Fruit fly (Drosophila melanogaster): ENCODE results near the gene CG13775.

Gene CG13775

DNA sequence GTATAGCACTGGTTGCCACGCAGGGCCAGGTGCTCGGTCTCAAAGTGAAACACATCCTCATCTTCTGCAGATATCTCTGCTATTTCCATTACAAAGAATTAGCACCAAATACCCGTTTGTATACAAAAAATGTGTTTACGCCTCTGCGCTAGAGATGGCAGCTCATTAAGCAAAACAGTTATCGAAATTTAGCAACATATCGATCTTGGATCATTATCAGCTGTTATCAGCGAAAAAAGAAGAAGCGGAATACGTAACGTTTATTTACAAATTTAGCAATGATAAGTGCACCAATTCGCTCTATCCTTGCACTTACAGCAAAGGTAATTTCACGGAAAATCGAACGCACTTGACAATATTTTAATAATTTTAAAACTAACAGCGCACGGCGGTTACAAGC lies 3.4 kb upstream of the CG13775 start, which contains the start of the genes Atac1 and Hmgcl:
Gene Atac1 (minus strand): TSS at position 164 of the 400 bp plus-strand sequence.
Gene Hmgcl (plus strand): TSS at position 213 of the 400 bp plus-strand sequence.
- TF ChIP-seq Jra (GFP tag; optimal IDR thresholded peaks at IDR 0.05) (no peak), br (GFP tag; optimal IDR thresholded peaks at IDR 0.05) (no peak), CrebA (GFP tag; optimal IDR thresholded peaks at IDR 0.05; ENCODE audit: borderline replicate concordance) (no peak), CG9705 (GFP tag; optimal IDR thresholded peaks at IDR 0.05) (no peak), Rel (GFP tag; optimal IDR thresholded peaks at IDR 0.05) (no peak), Rel (tag; optimal IDR thresholded peaks at IDR 0.05) (no peak), Dfd (GFP tag; optimal IDR thresholded peaks at IDR 0.05) (no peak), dl (GFP tag; optimal IDR thresholded peaks at IDR 0.05; ENCODE audit: insufficient read depth in 1 of 2, partially characterized antibody in 2 of 2) (no peak), Myc (optimal IDR thresholded peaks at IDR 0.05) (no peak), Dif (GFP tag; optimal IDR thresholded peaks at IDR 0.05; ENCODE audit: partially characterized antibody) (no peak), N (GFP tag; optimal IDR thresholded peaks at IDR 0.05) (no peak)

DNA sequence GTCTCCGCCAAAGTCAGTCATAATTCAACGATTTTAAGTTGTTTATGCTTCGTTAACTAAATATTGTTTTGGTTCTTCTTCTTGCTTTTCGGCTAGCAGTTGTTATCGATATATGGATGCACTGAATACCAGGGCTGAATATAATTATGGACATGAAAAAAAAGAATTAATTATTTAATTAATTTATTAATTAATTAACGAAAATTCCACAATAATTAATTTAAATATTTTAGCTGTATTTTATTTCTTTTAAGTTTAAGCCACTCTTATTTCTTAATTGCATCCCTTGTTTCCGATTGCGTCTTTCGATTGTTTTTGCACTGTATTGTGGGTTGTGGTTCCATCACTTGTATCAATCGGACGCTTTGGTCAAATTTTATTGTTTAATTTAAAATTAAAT lies 6.7 kb downstream of the CG13775 start, which contains the start of the genes Gas41 and SA1:
Gene Gas41 (minus strand): TSS at position 112 of the 400 bp plus-strand sequence.
Gene SA1 (plus strand): TSS at position 326 of the 400 bp plus-strand sequence.
- TF ChIP-seq foxo (GFP tag; optimal IDR thresholded peaks at IDR 0.05) (no peak), dmrt93B (GFP tag; optimal IDR thresholded peaks at IDR 0.05) (no peak), dl (GFP tag; optimal IDR thresholded peaks at IDR 0.05; ENCODE audit: insufficient read depth in 1 of 2, partially characterized antibody in 2 of 2) (no peak), Jra (GFP tag; optimal IDR thresholded peaks at IDR 0.05) (no peak), h (GFP tag; optimal IDR thresholded peaks at IDR 0.05) (no peak), Abd-B (GFP tag; optimal IDR thresholded peaks at IDR 0.05) (no peak), woc (GFP tag; optimal IDR thresholded peaks at IDR 0.05) (no peak), Dif (GFP tag; optimal IDR thresholded peaks at IDR 0.05; ENCODE audit: partially characterized antibody) (no peak), jim (GFP tag; optimal IDR thresholded peaks at IDR 0.05) (no peak), CG9705 (GFP tag; optimal IDR thresholded peaks at IDR 0.05) (peak; percentile 64), Hr78 (GFP tag; optimal IDR thresholded peaks at IDR 0.05) (no peak), Rel (GFP tag; optimal IDR thresholded peaks at IDR 0.05) (no peak), Rel (tag; optimal IDR thresholded peaks at IDR 0.05) (no peak), Hnf4 (GFP tag; optimal IDR thresholded peaks at IDR 0.05) (no peak), br (GFP tag; optimal IDR thresholded peaks at IDR 0.05) (peak; percentile 62), fru (GFP tag; optimal IDR thresholded peaks at IDR 0.05) (no peak), Dfd (GFP tag; optimal IDR thresholded peaks at IDR 0.05) (no peak), Sp1 (GFP tag; optimal IDR thresholded peaks at IDR 0.05) (peak; percentile 90), psq (GFP tag; optimal IDR thresholded peaks at IDR 0.05) (peak; percentile 44), pan (optimal IDR thresholded peaks at IDR 0.05) (no peak), lola (GFP tag; optimal IDR thresholded peaks at IDR 0.05) (no peak), Vsx2 (GFP tag; optimal IDR thresholded peaks at IDR 0.05; ENCODE audit: partially characterized antibody) (no peak), tai (GFP tag; optimal IDR thresholded peaks at IDR 0.05) (no peak), HLH106 (tag; optimal IDR thresholded peaks at IDR 0.05) (peak; percentile 91), brk (GFP tag; optimal IDR thresholded peaks at IDR 0.05) (no peak), rgr (GFP tag; optimal IDR thresholded peaks at IDR 0.05) (no peak), dsf (GFP tag; optimal IDR thresholded peaks at IDR 0.05; ENCODE audit: borderline replicate concordance) (peak; percentile 78), usp (GFP tag; optimal IDR thresholded peaks at IDR 0.05) (no peak), Mio (GFP tag; optimal IDR thresholded peaks at IDR 0.05) (no peak), CG32264 (GFP tag; optimal IDR thresholded peaks at IDR 0.05) (no peak), Myc (optimal IDR thresholded peaks at IDR 0.05) (no peak), CrebA (GFP tag; optimal IDR thresholded peaks at IDR 0.05; ENCODE audit: borderline replicate concordance) (no peak), N (GFP tag; optimal IDR thresholded peaks at IDR 0.05) (no peak), GATAd (GFP tag; optimal IDR thresholded peaks at IDR 0.05) (no peak), OdsH (GFP tag; optimal IDR thresholded peaks at IDR 0.05) (peak; percentile 88), Hr83 (GFP tag; optimal IDR thresholded peaks at IDR 0.05; ENCODE audit: poor library complexity, severe bottlenecking) (no peak), sage (GFP tag; optimal IDR thresholded peaks at IDR 0.05) (no peak), ey (GFP tag; optimal IDR thresholded peaks at IDR 0.05) (peak; percentile 76), sv (GFP tag; optimal IDR thresholded peaks at IDR 0.05) (peak; percentile 44)

All from whole organism, wandering third instar larva.